Worm (Caenorhabditis elegans): Measurements from ENCODE around the gene ccdc-55.
A peak's percentile ranks its signal among the peaks of the same experiment; 100 is the strongest.

ccdc-55 gene

ce11 chrIII:4170903-4171377 lies 2.4 kb upstream of the ccdc-55 start, which contains the start of the genes rnf-121 and C16C10.4:
Gene rnf-121, minus strand, starts transcription at chrIII:4170953.
Gene C16C10.4, plus strand, starts transcription at chrIII:4171336.
- peak; percentile 80 for TF ChIP-seq tra-4 (tag; optimal IDR thresholded peaks at IDR 0.05)
- peak; percentile 87 for TF ChIP-seq scrt-1 (GFP tag; IDR thresholded peaks at IDR 0.05)
- TF ChIP-seq hmbx-1 (tag; optimal IDR thresholded peaks at IDR 0.05): peak; percentile 61
- peak; percentile 82 for TF ChIP-seq tbx-37 (GFP tag; conservative IDR thresholded peaks at IDR 0.05)
- peak; percentile 97 for TF ChIP-seq hmg-4 (GFP tag; optimal IDR thresholded peaks at IDR 0.05)
- peak; percentile 82 for TF ChIP-seq B0310.2 (tag; optimal IDR thresholded peaks at IDR 0.05)
- TF ChIP-seq aly-1 (tag; optimal IDR thresholded peaks at IDR 0.05): peak; percentile 77
- TF ChIP-seq ceh-13 (GFP tag; optimal IDR thresholded peaks at IDR 0.05): peak; percentile 93
- TF ChIP-seq ceh-36 (tag; optimal IDR thresholded peaks at IDR 0.05): peak; percentile 93
- peak; percentile 93 for TF ChIP-seq sea-1 (GFP tag; conservative IDR thresholded peaks at IDR 0.05)
- TF ChIP-seq hnd-1 (tag; optimal IDR thresholded peaks at IDR 0.05): peak; percentile 80
- TF ChIP-seq pes-1 (GFP tag; IDR thresholded peaks at IDR 0.05): peak; percentile 91
- TF ChIP-seq flt-1 (GFP tag; IDR thresholded peaks at IDR 0.05): peak; percentile 83
- peak; percentile 75 for TF ChIP-seq ets-7 (tag; optimal IDR thresholded peaks at IDR 0.05)
- no peak for TF ChIP-seq ama-1 (optimal IDR thresholded peaks at IDR 0.05)
- TF ChIP-seq tbx-11 (GFP tag; IDR thresholded peaks at IDR 0.05): peak; percentile 92
- TF ChIP-seq F13C5.2 (tag; optimal IDR thresholded peaks at IDR 0.05): peak; percentile 92

ce11 chrIII:4166745-4167144 lies 1.8 kb downstream of the ccdc-55 start, which contains the start of gene rnf-5:
Gene rnf-5, minus strand, starts transcription at chrIII:4166845.
- TF ChIP-seq ceh-36 (tag; optimal IDR thresholded peaks at IDR 0.05) (no peak), sea-1 (GFP tag; conservative IDR thresholded peaks at IDR 0.05) (no peak), ceh-13 (GFP tag; optimal IDR thresholded peaks at IDR 0.05) (no peak), F13C5.2 (tag; optimal IDR thresholded peaks at IDR 0.05) (no peak), hmg-4 (GFP tag; optimal IDR thresholded peaks at IDR 0.05) (no peak), B0310.2 (tag; optimal IDR thresholded peaks at IDR 0.05) (no peak), tbx-37 (GFP tag; conservative IDR thresholded peaks at IDR 0.05) (no peak), pes-1 (GFP tag; IDR thresholded peaks at IDR 0.05) (no peak), hnd-1 (tag; optimal IDR thresholded peaks at IDR 0.05) (no peak), aly-1 (tag; optimal IDR thresholded peaks at IDR 0.05) (no peak), flt-1 (GFP tag; IDR thresholded peaks at IDR 0.05) (no peak), tbx-11 (GFP tag; IDR thresholded peaks at IDR 0.05) (no peak), hmbx-1 (tag; optimal IDR thresholded peaks at IDR 0.05) (no peak), scrt-1 (GFP tag; IDR thresholded peaks at IDR 0.05) (no peak), tra-4 (tag; optimal IDR thresholded peaks at IDR 0.05) (no peak), ets-7 (tag; optimal IDR thresholded peaks at IDR 0.05) (no peak), ama-1 (optimal IDR thresholded peaks at IDR 0.05) (no peak)

- TF ChIP-seq tbx-37 (GFP tag; conservative IDR thresholded peaks at IDR 0.05) (no peak), ceh-36 (tag; optimal IDR thresholded peaks at IDR 0.05) (no peak), hmbx-1 (tag; optimal IDR thresholded peaks at IDR 0.05) (no peak), hmg-4 (GFP tag; optimal IDR thresholded peaks at IDR 0.05) (no peak)
Observed at ce11 chrIII:4164071-4164470, 4.5 kb downstream of the ccdc-55 start, which contains the start of gene C16C10.8. Gene C16C10.8, minus strand, starts transcription at chrIII:4164171.

- TF ChIP-seq sea-1 (GFP tag; conservative IDR thresholded peaks at IDR 0.05) (no peak), tbx-11 (GFP tag; IDR thresholded peaks at IDR 0.05) (no peak), ets-7 (tag; optimal IDR thresholded peaks at IDR 0.05) (no peak), tra-4 (tag; optimal IDR thresholded peaks at IDR 0.05) (no peak), hmg-4 (GFP tag; optimal IDR thresholded peaks at IDR 0.05) (no peak), ceh-13 (GFP tag; optimal IDR thresholded peaks at IDR 0.05) (no peak), ceh-36 (tag; optimal IDR thresholded peaks at IDR 0.05) (no peak), hnd-1 (tag; optimal IDR thresholded peaks at IDR 0.05) (no peak), aly-1 (tag; optimal IDR thresholded peaks at IDR 0.05) (no peak), scrt-1 (GFP tag; IDR thresholded peaks at IDR 0.05) (no peak), F13C5.2 (tag; optimal IDR thresholded peaks at IDR 0.05) (no peak)
Observed at ce11 chrIII:4160937-4161336, 7.6 kb downstream of the ccdc-55 start, which contains the start of gene C01G12.16. Gene C01G12.16, plus strand, starts transcription at chrIII:4161237.

- TF ChIP-seq tbx-37 (GFP tag; conservative IDR thresholded peaks at IDR 0.05) (no peak), F13C5.2 (tag; optimal IDR thresholded peaks at IDR 0.05) (no peak), pes-1 (GFP tag; IDR thresholded peaks at IDR 0.05) (no peak), sea-1 (GFP tag; conservative IDR thresholded peaks at IDR 0.05) (no peak), tra-4 (tag; optimal IDR thresholded peaks at IDR 0.05) (no peak), scrt-1 (GFP tag; IDR thresholded peaks at IDR 0.05) (no peak), ceh-36 (tag; optimal IDR thresholded peaks at IDR 0.05) (no peak)
Observed at ce11 chrIII:4157298-4157697, 11.3 kb downstream of the ccdc-55 start, which contains the start of gene C16C10.9. Gene C16C10.9, minus strand, starts transcription at chrIII:4157398.

ce11 chrIII:4153299-4153698 lies 15.3 kb downstream of the ccdc-55 start, which contains the start of gene glod-4:
Gene glod-4, plus strand, starts transcription at chrIII:4153599.
- TF ChIP-seq ceh-13 (GFP tag; optimal IDR thresholded peaks at IDR 0.05): no peak
- TF ChIP-seq hmg-4 (GFP tag; optimal IDR thresholded peaks at IDR 0.05): no peak
- TF ChIP-seq B0310.2 (tag; optimal IDR thresholded peaks at IDR 0.05): no peak
- TF ChIP-seq sea-1 (GFP tag; conservative IDR thresholded peaks at IDR 0.05): no peak
- no peak for TF ChIP-seq aly-1 (tag; optimal IDR thresholded peaks at IDR 0.05)
- no peak for TF ChIP-seq flt-1 (GFP tag; IDR thresholded peaks at IDR 0.05)
- TF ChIP-seq tbx-11 (GFP tag; IDR thresholded peaks at IDR 0.05): no peak
- TF ChIP-seq hmbx-1 (tag; optimal IDR thresholded peaks at IDR 0.05): no peak
- no peak for TF ChIP-seq pes-1 (GFP tag; IDR thresholded peaks at IDR 0.05)
- no peak for TF ChIP-seq ama-1 (optimal IDR thresholded peaks at IDR 0.05)
- TF ChIP-seq tbx-37 (GFP tag; conservative IDR thresholded peaks at IDR 0.05): no peak
- no peak for TF ChIP-seq hnd-1 (tag; optimal IDR thresholded peaks at IDR 0.05)
- TF ChIP-seq ceh-36 (tag; optimal IDR thresholded peaks at IDR 0.05): no peak
- no peak for TF ChIP-seq F13C5.2 (tag; optimal IDR thresholded peaks at IDR 0.05)
- TF ChIP-seq tra-4 (tag; optimal IDR thresholded peaks at IDR 0.05): no peak
- TF ChIP-seq scrt-1 (GFP tag; IDR thresholded peaks at IDR 0.05): no peak
- TF ChIP-seq ets-7 (tag; optimal IDR thresholded peaks at IDR 0.05): no peak

ce11 chrIII:4152828-4153227 lies 15.7 kb downstream of the ccdc-55 start:
- TF ChIP-seq sea-1 (GFP tag; conservative IDR thresholded peaks at IDR 0.05): no peak
- no peak for TF ChIP-seq tbx-37 (GFP tag; conservative IDR thresholded peaks at IDR 0.05)
- TF ChIP-seq hnd-1 (tag; optimal IDR thresholded peaks at IDR 0.05): no peak
- no peak for TF ChIP-seq ets-7 (tag; optimal IDR thresholded peaks at IDR 0.05)
